Fruit fly (Drosophila melanogaster) whole organism, prepupa: ENCODE results near the gene MstProx.

Experiments
- Blimp-1 ChIP-seq: fragments of 200-800 bp; sonication (Bioruptor generic); optimal IDR thresholded peaks from 3 replicates; lab custom pipeline; 2017; ENCODE audit warnings: missing biosample characterization, missing genetic modification characterization, mild to moderate bottlenecking, moderate library complexity, missing genetic modification reagents
- CG11294 ChIP-seq: fragments of 200-800 bp; sonication (Bioruptor generic); IDR thresholded peaks from 2 replicates; pipeline ENCODE4 v1.3.6; 2022; ENCODE audit warnings: missing biosample characterization, missing genetic modification characterization
- CG34406 ChIP-seq: fragments of 200-800 bp; sonication (Bioruptor generic); optimal IDR thresholded peaks from 3 replicates; lab custom pipeline; 2016; ENCODE audit warnings: missing biosample characterization, missing genetic modification characterization
- CG3919 ChIP-seq: fragments of 200-800 bp; sonication (Bioruptor generic); optimal IDR thresholded peaks from 3 replicates; lab custom pipeline; 2016; ENCODE audit warnings: missing biosample characterization, missing genetic modification characterization
- CG4318 ChIP-seq: fragments of 200-800 bp; sonication (Bioruptor generic); optimal IDR thresholded peaks from 3 replicates; lab custom pipeline; 2017; ENCODE audit warnings: missing biosample characterization, mild to moderate bottlenecking, missing genetic modification characterization
- CG6808 ChIP-seq: fragments of 200-800 bp; sonication (Bioruptor generic); optimal IDR thresholded peaks from 3 replicates; lab custom pipeline; 2017; ENCODE audit warnings: missing biosample characterization, missing genetic modification characterization, mild to moderate bottlenecking, moderate library complexity, missing genetic modification reagents
- CG8119 ChIP-seq: fragments of 200-800 bp; sonication (Bioruptor generic); IDR thresholded peaks from 3 replicates; pipeline ENCODE4 v1.3.6; 2022; ENCODE audit warnings: missing biosample characterization, missing genetic modification characterization
- Gug ChIP-seq: fragments of 200-800 bp; sonication (Bioruptor generic); IDR thresholded peaks from 2 replicates; pipeline ENCODE4 v1.3.6; 2022; ENCODE audit warnings: missing biosample characterization, missing genetic modification characterization
- Lpt ChIP-seq: fragments of 200-800 bp; sonication (Bioruptor generic); optimal IDR thresholded peaks from 3 replicates; lab custom pipeline; 2016; ENCODE audit warnings: missing biosample characterization, missing genetic modification characterization
- Met ChIP-seq: fragments of 200-800 bp; sonication (Bioruptor generic); optimal IDR thresholded peaks from 3 replicates; lab custom pipeline; 2016; ENCODE audit warnings: missing biosample characterization, missing genetic modification characterization
- OdsH ChIP-seq: fragments of 200-800 bp; sonication (Bioruptor generic); optimal IDR thresholded peaks from 3 replicates; lab custom pipeline; 2016; ENCODE audit warnings: missing biosample characterization, missing genetic modification characterization
- Sox102F ChIP-seq: fragments of 200-800 bp; sonication (Bioruptor generic); optimal IDR thresholded peaks from 2 replicates; lab custom pipeline; 2016; ENCODE audit warnings: missing biosample characterization, mild to moderate bottlenecking, missing genetic modification characterization
- dac ChIP-seq: fragments of 200-800 bp; sonication (Bioruptor generic); optimal IDR thresholded peaks from 2 replicates; lab custom pipeline; 2017; ENCODE audit warnings: missing biosample characterization, mild to moderate bottlenecking, missing genetic modification characterization
- esn ChIP-seq: fragments of 200-800 bp; sonication (Bioruptor generic); optimal IDR thresholded peaks from 2 replicates; lab custom pipeline; 2016; ENCODE audit warnings: missing biosample characterization, mild to moderate bottlenecking, missing genetic modification characterization, moderate library complexity

DNA sequence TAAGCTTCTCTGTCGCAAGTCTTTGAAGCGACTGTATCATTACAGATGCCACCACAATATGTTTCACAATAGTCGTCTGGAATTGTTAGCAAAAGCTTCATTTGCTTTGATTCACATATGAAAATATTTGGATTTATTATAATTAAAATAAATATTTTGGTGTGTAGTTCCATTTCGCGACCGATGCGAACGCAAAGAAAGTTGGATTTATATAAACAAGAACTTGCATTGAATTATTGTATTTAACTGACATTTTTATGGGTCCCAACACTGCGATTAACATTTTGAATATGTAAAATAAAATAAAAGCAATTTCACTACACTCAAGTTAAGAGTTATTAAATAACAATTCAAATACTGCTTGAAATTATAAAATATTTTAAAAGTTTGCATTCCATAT is at the start of gene MstProx:
- TF ChIP-seq CG8119 (GFP tag; lab: Robert Waterston, UW) (no peak), Gug (GFP tag; lab: Robert Waterston, UW) (no peak), esn (GFP tag; lab: Kevin White, UChicago) (no peak), CG3919 (GFP tag; lab: Kevin White, UChicago) (no peak), Blimp-1 (GFP tag; lab: Kevin White, UChicago) (no peak), Sox102F (GFP tag; lab: Kevin White, UChicago) (no peak), CG11294 (GFP tag; lab: Robert Waterston, UW) (no peak), Lpt (GFP tag; lab: Kevin White, UChicago) (no peak), OdsH (GFP tag; lab: Kevin White, UChicago) (no peak), dac (GFP tag; lab: Kevin White, UChicago) (no peak), CG34406 (GFP tag; lab: Kevin White, UChicago) (no peak), Met (GFP tag; lab: Kevin White, UChicago) (no peak), CG4318 (GFP tag; lab: Kevin White, UChicago) (no peak), CG6808 (GFP tag; lab: Kevin White, UChicago) (no peak)
